Worm (Caenorhabditis elegans) whole organism, L1 larva: ENCODE measurements around the gene rps-22.

Experiments used
- hlh-17 ChIP-seq: fragments of 200-800 bp; sonication (Bioruptor generic); optimal IDR thresholded peaks from 2 replicates; lab custom pipeline; 2018; ENCODE audit warnings: missing genetic modification characterization, mild to moderate bottlenecking, missing compliant biosample characterization, moderate library complexity, borderline replicate concordance
- lin-39 ChIP-seq: fragments of 150-350 bp; optimal IDR thresholded peaks from 2 replicates; lab custom pipeline; 2014; ENCODE audit warnings: missing biosample characterization, missing genetic modification reagents, missing genetic modification characterization
- snpc-4 ChIP-seq: fragments of 150-350 bp; optimal IDR thresholded peaks from 2 replicates; lab custom pipeline; 2014; ENCODE audit warnings: missing biosample characterization, missing genetic modification characterization
- vab-15 ChIP-seq: sonication (generic microtip); optimal IDR thresholded peaks from 2 replicates; lab custom pipeline; 2017; ENCODE audit warnings: missing genotype, mild to moderate bottlenecking, missing genetic modification characterization, missing compliant biosample characterization

DNA sequence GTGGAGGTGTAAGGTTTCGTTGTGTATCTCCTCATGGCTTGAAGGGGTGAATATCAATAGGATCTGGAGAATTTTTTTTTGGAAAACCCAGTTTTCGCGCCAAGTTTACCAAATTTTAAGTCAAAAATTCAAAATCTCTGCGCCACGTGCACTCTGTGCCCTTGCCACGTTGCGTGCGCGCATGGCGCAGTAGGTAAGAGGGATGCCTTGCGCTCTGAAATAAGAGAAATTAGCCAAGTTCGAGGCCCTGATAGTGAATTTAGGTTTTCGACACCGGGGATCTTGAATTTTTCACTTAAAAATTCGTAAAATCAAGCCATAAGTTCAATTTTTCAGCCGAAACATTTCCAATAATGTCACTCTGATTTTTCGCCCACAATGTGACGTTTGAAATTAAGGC, 31.1 kb downstream of the rps-22 start:
- TF ChIP-seq vab-15 (tag; lab: Kevin White, UChicago) (no peak), snpc-4 (tag; lab: Kevin White, UChicago) (no peak), lin-39 (tag; lab: Kevin White, UChicago) (no peak), hlh-17 (GFP tag; lab: Kevin White, UChicago) (no peak)
